Worm (Caenorhabditis elegans) whole organism, L4 larva: ENCODE data around the gene F32D8.8.

Experiments
- F10B5.3 ChIP-seq: sonication (generic microtip); optimal IDR thresholded peaks from 2 replicates; lab custom pipeline; 2016; ENCODE audit warnings: mild to moderate bottlenecking, missing genetic modification characterization, missing compliant biosample characterization
- F37D6.2 ChIP-seq: sonication (generic microtip); optimal IDR thresholded peaks from 2 replicates; lab custom pipeline; 2016; ENCODE audit warnings: mild to moderate bottlenecking, missing genetic modification characterization, missing compliant biosample characterization
- Y105C5A.15 ChIP-seq: fragments of 200-800 bp; sonication (Bioruptor generic); IDR thresholded peaks from 2 replicates; pipeline ENCODE4 v1.3.6; 2022; ENCODE audit warnings: missing genetic modification characterization, missing compliant biosample characterization
- Y5F2A.4 ChIP-seq: fragments of 200-800 bp; sonication (Bioruptor generic); optimal IDR thresholded peaks from 2 replicates; lab custom pipeline; 2018; ENCODE audit warnings: mild to moderate bottlenecking, missing genetic modification characterization, missing compliant biosample characterization
- aha-1 ChIP-seq: fragments of 150-350 bp; peaks from one replicate; lab custom pipeline; 2014; ENCODE audit warnings: missing biosample characterization, missing genetic modification characterization
- ama-1 ChIP-seq: fragments of 150-350 bp; optimal IDR thresholded peaks from 2 replicates; lab custom pipeline; 2014; ENCODE audit warnings: inconsistent platforms, mixed read lengths
- ceh-20 ChIP-seq: fragments of 200-800 bp; sonication (Bioruptor generic); IDR thresholded peaks from 2 replicates; pipeline ENCODE4 v1.3.6; 2022; ENCODE audit warnings: missing genetic modification reagents, missing genetic modification characterization, missing compliant biosample characterization
- ceh-28 ChIP-seq: fragments of 150-350 bp; optimal IDR thresholded peaks from 2 replicates; lab custom pipeline; 2014; ENCODE audit warnings: missing biosample characterization, missing genetic modification reagents, missing genetic modification characterization
- ceh-32 ChIP-seq: sonication (generic microtip); optimal IDR thresholded peaks from 2 replicates; lab custom pipeline; 2016; ENCODE audit warnings: mild to moderate bottlenecking, missing genetic modification characterization, missing compliant biosample characterization; ENCODE audit not compliant: poor library complexity
- ceh-62 ChIP-seq: sonication (generic microtip); optimal IDR thresholded peaks from 2 replicates; lab custom pipeline; 2017; ENCODE audit warnings: missing biosample characterization, missing genetic modification characterization
- ces-1 ChIP-seq: fragments of 150-350 bp; sonication (generic microtip); optimal IDR thresholded peaks from 4 replicates; lab custom pipeline; 2014; ENCODE audit warnings: missing biosample characterization, missing genetic modification reagents, missing genetic modification characterization
- ctbp-1 ChIP-seq: fragments of 200-800 bp; sonication (Bioruptor generic); IDR thresholded peaks from 2 replicates; pipeline ENCODE4 v1.3.6; 2022; ENCODE audit warnings: missing genetic modification reagents, missing genetic modification characterization, missing compliant biosample characterization
- daf-12 ChIP-seq: fragments of 150-350 bp; optimal IDR thresholded peaks from 2 replicates; lab custom pipeline; 2014; ENCODE audit warnings: missing biosample characterization, missing genetic modification reagents, missing genetic modification characterization
- daf-16 ChIP-seq, 3 experiments: sonication (generic microtip); optimal IDR thresholded peaks; 2 replicates each; lab custom pipeline; 2016 to 2017; ENCODE audit warnings: missing genetic modification characterization in 3 of 3, missing genetic modification reagents in 3 of 3, mild to moderate bottlenecking in 2 of 3, missing compliant biosample characterization in 2 of 3, missing biosample characterization in 1 of 3, moderate library complexity in 1 of 3
- dmd-6 ChIP-seq: fragments of 200-800 bp; sonication (Bioruptor generic); IDR thresholded peaks from 2 replicates; pipeline ENCODE4 v1.3.6; 2022; ENCODE audit warnings: missing genetic modification reagents, missing genetic modification characterization, missing compliant biosample characterization
- dmd-9 ChIP-seq: fragments of 200-800 bp; sonication (Bioruptor generic); IDR thresholded peaks from 2 replicates; pipeline ENCODE4 v1.3.6; 2022; ENCODE audit warnings: missing genetic modification reagents, missing genetic modification characterization, missing compliant biosample characterization
- dpl-1 ChIP-seq: fragments of 150-350 bp; optimal IDR thresholded peaks from 2 replicates; lab custom pipeline; 2014; ENCODE audit warnings: missing biosample characterization, missing genetic modification reagents, missing genetic modification characterization
- duxl-1 ChIP-seq: sonication (generic microtip); optimal IDR thresholded peaks from 2 replicates; lab custom pipeline; 2016; ENCODE audit warnings: mild to moderate bottlenecking, missing genetic modification characterization, moderate library complexity, missing compliant biosample characterization; ENCODE audit not compliant: poor library complexity
- dve-1 ChIP-seq: sonication (generic microtip); optimal IDR thresholded peaks from 2 replicates; lab custom pipeline; 2017; ENCODE audit warnings: antibody characterized with exemption, mild to moderate bottlenecking, missing genetic modification characterization, missing compliant biosample characterization; ENCODE audit not compliant: insufficient read depth
- egl-43 ChIP-seq: fragments of 200-800 bp; sonication (Bioruptor generic); IDR thresholded peaks from 2 replicates; pipeline ENCODE4 v1.3.6; 2022; ENCODE audit warnings: missing genetic modification reagents, missing genetic modification characterization, missing compliant biosample characterization
- fkh-10 ChIP-seq: fragments of 150-350 bp; optimal IDR thresholded peaks from 2 replicates; lab custom pipeline; 2014; ENCODE audit warnings: missing biosample characterization, missing genetic modification reagents, missing genetic modification characterization
- gei-8 ChIP-seq: fragments of 200-800 bp; sonication (Bioruptor generic); optimal IDR thresholded peaks from 2 replicates; lab custom pipeline; 2018; ENCODE audit warnings: mild to moderate bottlenecking, missing genetic modification characterization, missing compliant biosample characterization
- hif-1 ChIP-seq, 2 experiments: sonication (generic microtip); optimal IDR thresholded peaks; 2 replicates each; lab custom pipeline; 2016 to 2017; ENCODE audit warnings: missing compliant biosample characterization in 2 of 2, missing genetic modification characterization in 2 of 2, missing genetic modification reagents in 2 of 2, missing genotype in 2 of 2, mild to moderate bottlenecking in 1 of 2
- hlh-11 ChIP-seq: fragments of 200-800 bp; sonication (Bioruptor generic); optimal IDR thresholded peaks from 2 replicates; lab custom pipeline; 2018; ENCODE audit warnings: mild to moderate bottlenecking, missing genetic modification characterization, missing compliant biosample characterization
- hlh-30 ChIP-seq: sonication (generic microtip); optimal IDR thresholded peaks from 2 replicates; lab custom pipeline; 2017; ENCODE audit warnings: antibody characterized with exemption, mild to moderate bottlenecking, missing genetic modification characterization, missing compliant biosample characterization; ENCODE audit not compliant: insufficient read depth
- hmg-1.1 ChIP-seq: fragments of 200-800 bp; sonication (Bioruptor generic); IDR thresholded peaks from 2 replicates; pipeline ENCODE4 v1.3.6; 2022; ENCODE audit warnings: missing genetic modification reagents, missing genetic modification characterization, missing compliant biosample characterization
- lim-7 ChIP-seq: fragments of 200-800 bp; sonication (Bioruptor generic); IDR thresholded peaks from 2 replicates; pipeline ENCODE4 v1.3.6; 2022; ENCODE audit warnings: missing genetic modification characterization, missing compliant biosample characterization
- lin-13 ChIP-seq: fragments of 150-350 bp; optimal IDR thresholded peaks from 2 replicates; lab custom pipeline; 2014; ENCODE audit warnings: missing biosample characterization, missing genetic modification reagents, missing genetic modification characterization
- lin-29 ChIP-seq: fragments of 200-800 bp; sonication (Bioruptor generic); IDR thresholded peaks from 2 replicates; pipeline ENCODE4 v1.3.6; 2022; ENCODE audit warnings: missing genetic modification reagents, missing genetic modification characterization, missing compliant biosample characterization
- lsy-2 ChIP-seq, 2 experiments: fragments of 150-350 bp in 1 of 2; sonication (generic microtip) in 1 of 2; optimal IDR thresholded peaks; 2 replicates each; lab custom pipeline; 2014 to 2017; ENCODE audit warnings: missing biosample characterization in 2 of 2, missing genetic modification characterization in 2 of 2
- mdl-1 ChIP-seq, 2 experiments: fragments of 150-350 bp in 1 of 2; sonication (generic microtip) in 1 of 2; optimal IDR thresholded peaks; 2 replicates each; lab custom pipeline; 2014 to 2017; ENCODE audit warnings: missing biosample characterization in 2 of 2, missing genetic modification characterization in 2 of 2
- mep-1 ChIP-seq: fragments of 150-350 bp; sonication (generic microtip); optimal IDR thresholded peaks from 3 replicates; lab custom pipeline; 2014; ENCODE audit warnings: missing biosample characterization, missing genetic modification characterization
- mes-2 ChIP-seq: sonication (generic microtip); optimal IDR thresholded peaks from 2 replicates; lab custom pipeline; 2016; ENCODE audit warnings: missing genotype, mild to moderate bottlenecking, missing genetic modification characterization, missing compliant biosample characterization; ENCODE audit not compliant: poor library complexity, severe bottlenecking
- mxl-3 ChIP-seq: fragments of 200-800 bp; sonication (Bioruptor generic); optimal IDR thresholded peaks from 2 replicates; lab custom pipeline; 2018; ENCODE audit warnings: mild to moderate bottlenecking, missing genetic modification characterization, missing compliant biosample characterization
- nhr-10 ChIP-seq: fragments of 150-350 bp; optimal IDR thresholded peaks from 2 replicates; lab custom pipeline; 2014; ENCODE audit warnings: missing biosample characterization, missing genetic modification characterization
- nhr-102 ChIP-seq: sonication (generic microtip); optimal IDR thresholded peaks from 2 replicates; lab custom pipeline; 2016; ENCODE audit warnings: mild to moderate bottlenecking, missing genetic modification characterization, moderate library complexity, missing compliant biosample characterization
- nhr-11 ChIP-seq: fragments of 150-350 bp; optimal IDR thresholded peaks from 2 replicates; lab custom pipeline; 2014; ENCODE audit warnings: missing biosample characterization, missing genetic modification characterization
- nhr-237 ChIP-seq: sonication (generic microtip); optimal IDR thresholded peaks from 2 replicates; lab custom pipeline; 2017; ENCODE audit warnings: missing biosample characterization, missing genetic modification characterization
- nhr-41 ChIP-seq: fragments of 200-800 bp; sonication (Bioruptor generic); IDR thresholded peaks from 2 replicates; pipeline ENCODE4 v1.3.6; 2022; ENCODE audit warnings: missing genetic modification reagents, missing genetic modification characterization, missing compliant biosample characterization
- nhr-48 ChIP-seq: sonication (generic microtip); optimal IDR thresholded peaks from 2 replicates; lab custom pipeline; 2016; ENCODE audit warnings: mild to moderate bottlenecking, missing genetic modification characterization, missing compliant biosample characterization
- nhr-6 ChIP-seq: fragments of 150-350 bp; optimal IDR thresholded peaks from 2 replicates; lab custom pipeline; 2014; ENCODE audit warnings: missing biosample characterization, missing genetic modification characterization
- pha-4 ChIP-seq, 2 experiments: fragments of 150-350 bp in 1 of 2; fragments of 200-800 bp in 1 of 2; sonication (Bioruptor generic) in 1 of 2; IDR thresholded peaks in 1 of 2; optimal IDR thresholded peaks in 1 of 2; 2 replicates each; pipeline versions ENCODE4 v1.3.6 to Lab custom; 2014 to 2022; ENCODE audit warnings: missing genetic modification characterization in 2 of 2, missing genetic modification reagents in 2 of 2, missing biosample characterization in 1 of 2, missing compliant biosample characterization in 1 of 2
- rbr-2 ChIP-seq: sonication (generic microtip); optimal IDR thresholded peaks from 2 replicates; lab custom pipeline; 2016; ENCODE audit warnings: missing genotype, missing genetic modification characterization, missing compliant biosample characterization
- set-16 ChIP-seq: fragments of 200-800 bp; sonication (Bioruptor generic); IDR thresholded peaks from 2 replicates; pipeline ENCODE4 v1.3.6; 2022; ENCODE audit warnings: missing genetic modification reagents, missing genetic modification characterization, missing compliant biosample characterization
- skn-1 ChIP-seq: fragments of 150-350 bp; optimal IDR thresholded peaks from 2 replicates; lab custom pipeline; 2014; ENCODE audit warnings: missing biosample characterization, missing genetic modification characterization
- snpc-4 ChIP-seq: fragments of 150-350 bp; optimal IDR thresholded peaks from 2 replicates; lab custom pipeline; 2014; ENCODE audit warnings: missing biosample characterization, missing genetic modification characterization
- spr-1 ChIP-seq: sonication (generic microtip); optimal IDR thresholded peaks from 2 replicates; lab custom pipeline; 2016; ENCODE audit warnings: mild to moderate bottlenecking, missing genetic modification characterization, missing compliant biosample characterization
- tra-1 ChIP-seq: fragments of 200-800 bp; sonication (Bioruptor generic); IDR thresholded peaks from 2 replicates; pipeline ENCODE4 v1.3.6; 2022; ENCODE audit warnings: missing genetic modification reagents, missing genetic modification characterization, missing compliant biosample characterization
- vab-7 ChIP-seq: fragments of 200-800 bp; sonication (Bioruptor generic); IDR thresholded peaks from 2 replicates; pipeline ENCODE4 v1.3.6; 2022; ENCODE audit warnings: missing genetic modification reagents, missing genetic modification characterization, missing compliant biosample characterization
- zag-1 ChIP-seq: fragments of 150-350 bp; optimal IDR thresholded peaks from 2 replicates; lab custom pipeline; 2014; ENCODE audit warnings: missing biosample characterization, missing genetic modification characterization

The F32D8.8 gene

DNA sequence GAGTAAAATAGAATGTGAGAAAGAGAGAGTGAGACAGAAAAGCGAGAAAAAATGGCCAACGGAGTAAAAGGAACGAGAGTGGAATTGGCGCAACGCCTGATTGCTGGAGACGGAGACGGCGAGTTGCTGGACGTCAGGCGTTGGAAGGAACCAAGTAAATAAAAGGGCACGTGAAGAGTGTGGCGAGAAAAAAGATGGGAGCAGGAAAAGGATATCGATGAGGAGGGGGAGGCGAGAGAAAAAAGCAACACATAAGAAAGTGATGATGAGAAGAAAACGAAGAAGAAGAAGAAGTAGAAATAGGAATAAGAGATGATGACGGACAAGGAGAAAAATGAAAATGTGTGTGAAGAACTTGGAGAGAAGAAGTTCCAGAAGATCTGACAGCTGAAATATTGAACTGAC is 31.1 kb downstream of the F32D8.8 start:
- TF ChIP-seq lin-13 (peak; percentile 46), F37D6.2 (tag; lab: Kevin White, UChicago) (peak; percentile 54), mep-1 (tag; lab: Kevin White, UChicago) (peak; percentile 89), tra-1 (GFP tag; lab: Robert Waterston, UW) (peak; percentile 73), aha-1 (tag; lab: Kevin White, UChicago) (peak; percentile 99), mes-2 (peak; percentile 53), hmg-1.1 (GFP tag; lab: Robert Waterston, UW) (peak; percentile 87), nhr-102 (peak; percentile 17), mxl-3 (peak; percentile 62), ctbp-1 (GFP tag; lab: Robert Waterston, UW) (peak; percentile 91), fkh-10 (GFP tag; lab: Kevin White, UChicago) (peak; percentile 92), nhr-41 (no peak), nhr-10 (tag; lab: Kevin White, UChicago) (peak; percentile 59), ama-1 (lab: Kevin White, UChicago) (no peak), hif-1 (tag; optimal IDR thresholded peaks at IDR 0.05; lab: Kevin White, UChicago) (peak in 1 of 2 experiments; percentile 67), ceh-32 (tag; lab: Kevin White, UChicago) (peak; percentile 12), hlh-30 (tag; lab: Kevin White, UChicago) (peak; percentile 99), zag-1 (no peak), daf-16 (GFP tag; optimal IDR thresholded peaks at IDR 0.05; lab: Kevin White, UChicago) (no peak), daf-16 (tag; optimal IDR thresholded peaks at IDR 0.05; lab: Kevin White, UChicago) (peak; percentile 45), ceh-62 (tag; lab: Kevin White, UChicago) (no peak), Y5F2A.4 (GFP tag; lab: Kevin White, UChicago) (no peak), vab-7 (peak; percentile 42; the same call in 1 of the 2 replicates), spr-1 (tag; lab: Kevin White, UChicago) (no peak), F10B5.3 (tag; lab: Kevin White, UChicago) (no peak), dmd-6 (GFP tag; lab: Robert Waterston, UW) (peak; percentile 79), snpc-4 (tag; lab: Kevin White, UChicago) (no peak), gei-8 (GFP tag; lab: Kevin White, UChicago) (peak; percentile 47), dmd-9 (GFP tag; lab: Robert Waterston, UW) (no peak), duxl-1 (no peak), mdl-1 (tag; optimal IDR thresholded peaks at IDR 0.05; lab: Kevin White, UChicago) (peak; percentile 81 to 98), ceh-20 (GFP tag; lab: Robert Waterston, UW) (peak; percentile 52; the same call in 1 of the 2 replicates), lsy-2 (tag; optimal IDR thresholded peaks at IDR 0.05; lab: Kevin White, UChicago) (peak; percentile 76 to 79), nhr-11 (peak; percentile 88), daf-12 (tag; lab: Kevin White, UChicago) (no peak), ceh-28 (tag; lab: Kevin White, UChicago) (peak; percentile 20), rbr-2 (peak; percentile 75), lin-29 (no peak), dpl-1 (GFP tag; lab: Kevin White, UChicago) (peak; percentile 41), nhr-48 (tag; lab: Kevin White, UChicago) (peak; percentile 28), hlh-11 (tag; lab: Kevin White, UChicago) (peak; percentile 93), nhr-237 (no peak), set-16 (GFP tag; lab: Robert Waterston, UW) (peak; percentile 60; the same call in 1 of the 2 replicates), Y105C5A.15 (GFP tag; lab: Robert Waterston, UW) (no peak), nhr-6 (tag; lab: Kevin White, UChicago) (peak; percentile 78), dve-1 (tag; lab: Kevin White, UChicago) (peak; percentile 77), skn-1 (tag; lab: Kevin White, UChicago) (no peak), ces-1 (peak; percentile 25), lim-7 (GFP tag; lab: Robert Waterston, UW) (no peak), egl-43 (GFP tag; lab: Robert Waterston, UW) (no peak), pha-4 (GFP tag; IDR thresholded peaks at IDR 0.05; lab: Robert Waterston, UW) (no peak), pha-4 (tag; optimal IDR thresholded peaks at IDR 0.05; lab: Kevin White, UChicago) (peak; percentile 26)
